Fruit fly (Drosophila melanogaster) whole organism, embryonic: Measurements from ENCODE around the gene Tm1.

Experiments used
- Antp ChIP-seq: fragments of 200-800 bp; sonication (Bioruptor generic); optimal IDR thresholded peaks from 3 replicates; lab custom pipeline; 2016; ENCODE audit warnings: missing biosample characterization, missing genetic modification characterization
- CG10274 ChIP-seq: fragments of 200-800 bp; sonication (Bioruptor generic); optimal IDR thresholded peaks from 3 replicates; lab custom pipeline; 2017; ENCODE audit warnings: missing biosample characterization, mild to moderate bottlenecking, missing genetic modification characterization
- CG10431 ChIP-seq: fragments of 200-800 bp; sonication (Bioruptor generic); optimal IDR thresholded peaks from 3 replicates; lab custom pipeline; 2018; ENCODE audit warnings: missing biosample characterization, mild to moderate bottlenecking, missing genetic modification characterization
- CG10959 ChIP-seq: fragments of 200-800 bp; sonication (Bioruptor generic); IDR thresholded peaks from 2 replicates; pipeline ENCODE4 v1.3.6; 2022; ENCODE audit warnings: missing biosample characterization, missing genetic modification characterization
- CG12155 ChIP-seq: fragments of 200-800 bp; sonication (Bioruptor generic); optimal IDR thresholded peaks from 3 replicates; lab custom pipeline; 2016; ENCODE audit warnings: missing biosample characterization, missing genetic modification characterization
- CG12236 ChIP-seq: fragments of 200-800 bp; sonication (Bioruptor generic); optimal IDR thresholded peaks from 2 replicates; lab custom pipeline; 2016; ENCODE audit warnings: missing biosample characterization, missing genetic modification characterization
- CG13123 ChIP-seq: fragments of 200-800 bp; sonication (Bioruptor generic); optimal IDR thresholded peaks from 2 replicates; lab custom pipeline; 2016; ENCODE audit warnings: missing biosample characterization, missing genetic modification characterization
- CG13287 ChIP-seq: fragments of 200-800 bp; sonication (Bioruptor generic); IDR thresholded peaks from 2 replicates; pipeline ENCODE4 v1.3.6; 2022; ENCODE audit warnings: missing biosample characterization, missing genetic modification characterization; ENCODE audit not compliant: partially characterized antibody
- CG14014 ChIP-seq: fragments of 200-800 bp; sonication (Bioruptor generic); IDR thresholded peaks from 2 replicates; pipeline ENCODE4 v1.3.6; 2022; ENCODE audit warnings: missing biosample characterization, missing genetic modification characterization
- CG15479 ChIP-seq: fragments of 200-800 bp; sonication (Bioruptor generic); optimal IDR thresholded peaks from 3 replicates; lab custom pipeline; 2019; ENCODE audit warnings: missing biosample characterization, mild to moderate bottlenecking, missing genetic modification characterization, moderate library complexity
- CG15696 ChIP-seq: fragments of 200-800 bp; sonication (Bioruptor generic); optimal IDR thresholded peaks from 2 replicates; lab custom pipeline; 2019; ENCODE audit warnings: missing biosample characterization, mild to moderate bottlenecking, missing genetic modification characterization, moderate library complexity
- CG1647 ChIP-seq: fragments of 200-800 bp; sonication (Bioruptor generic); optimal IDR thresholded peaks from 3 replicates; lab custom pipeline; 2016; ENCODE audit warnings: missing biosample characterization, missing genetic modification characterization
- CG16813 ChIP-seq: fragments of 200-800 bp; sonication (Bioruptor generic); IDR thresholded peaks from 3 replicates; pipeline ENCODE4 v1.3.6; 2022; ENCODE audit warnings: missing biosample characterization, missing genetic modification characterization; ENCODE audit not compliant: partially characterized antibody
- CG2199 ChIP-seq: fragments of 200-800 bp; sonication (Bioruptor generic); IDR thresholded peaks from 3 replicates; pipeline ENCODE4 v1.3.6; 2022; ENCODE audit warnings: missing biosample characterization, missing genetic modification characterization
- CG30020 ChIP-seq: fragments of 200-800 bp; optimal IDR thresholded peaks from 2 replicates; lab custom pipeline; 2019; ENCODE audit warnings: missing biosample characterization, mild to moderate bottlenecking, missing genetic modification characterization, moderate library complexity
- CG3065 ChIP-seq: fragments of 200-800 bp; sonication (Bioruptor generic); optimal IDR thresholded peaks from 2 replicates; lab custom pipeline; 2016; ENCODE audit warnings: missing biosample characterization, missing genetic modification characterization
- CG4617 ChIP-seq: fragments of 200-800 bp; sonication (Bioruptor generic); optimal IDR thresholded peaks from 3 replicates; lab custom pipeline; 2016; ENCODE audit warnings: missing biosample characterization, missing genetic modification characterization, borderline replicate concordance
- CG6689 ChIP-seq: fragments of 200-800 bp; sonication (Bioruptor generic); IDR thresholded peaks from 2 replicates; pipeline ENCODE4 v1.3.6; 2022; ENCODE audit warnings: missing biosample characterization, missing genetic modification characterization
- CG7745 ChIP-seq: fragments of 200-800 bp; sonication (Bioruptor generic); optimal IDR thresholded peaks from 2 replicates; lab custom pipeline; 2018; ENCODE audit warnings: missing biosample characterization, mild to moderate bottlenecking, missing genetic modification characterization, moderate library complexity
- CG8388 ChIP-seq: fragments of 200-800 bp; sonication (Bioruptor generic); optimal IDR thresholded peaks from 2 replicates; lab custom pipeline; 2019; ENCODE audit warnings: missing biosample characterization, mild to moderate bottlenecking, missing genetic modification characterization, moderate library complexity
- CG8478 ChIP-seq: fragments of >200 bp; optimal IDR thresholded peaks from 2 replicates; lab custom pipeline; 2018
- CG9215 ChIP-seq: fragments of 200-800 bp; sonication (Bioruptor generic); IDR thresholded peaks from 2 replicates; pipeline ENCODE4 v1.3.6; 2022; ENCODE audit warnings: missing biosample characterization, missing genetic modification characterization
- CG9932 ChIP-seq: fragments of 200-800 bp; sonication (Bioruptor generic); IDR thresholded peaks from 2 replicates; pipeline ENCODE4 v1.3.6; 2022; ENCODE audit warnings: missing biosample characterization, missing genetic modification characterization
- D19B ChIP-seq: fragments of 200-800 bp; sonication (Bioruptor generic); optimal IDR thresholded peaks from 2 replicates; lab custom pipeline; 2017; ENCODE audit warnings: missing biosample characterization, mild to moderate bottlenecking, missing genetic modification characterization
- HLH3B ChIP-seq: fragments of 200-800 bp; sonication (Bioruptor generic); IDR thresholded peaks from 2 replicates; pipeline ENCODE4 v1.3.6; 2022; ENCODE audit warnings: missing biosample characterization, missing genetic modification characterization
- HmgD ChIP-seq: fragments of 200-800 bp; sonication (Bioruptor generic); optimal IDR thresholded peaks from 3 replicates; lab custom pipeline; 2016; ENCODE audit warnings: missing biosample characterization, missing genetic modification characterization
- Hr39 ChIP-seq: fragments of >200 bp; optimal IDR thresholded peaks from 2 replicates; lab custom pipeline; 2017
- Lhr ChIP-seq: fragments of 200-800 bp; sonication (Bioruptor generic); optimal IDR thresholded peaks from 3 replicates; lab custom pipeline; 2017; ENCODE audit warnings: mild to moderate bottlenecking, missing biosample characterization, missing genetic modification reagents, missing genetic modification characterization
- Ravus ChIP-seq: fragments of 200-800 bp; sonication (Bioruptor generic); IDR thresholded peaks from 2 replicates; pipeline ENCODE4 v1.3.6; 2022; ENCODE audit warnings: missing biosample characterization, missing genetic modification characterization
- Rx ChIP-seq: fragments of 200-800 bp; sonication (Bioruptor generic); IDR thresholded peaks from 2 replicates; pipeline ENCODE4 v1.3.6; 2022; ENCODE audit warnings: missing biosample characterization, missing genetic modification characterization
- Tbp ChIP-seq: fragments of >200 bp; optimal IDR thresholded peaks from 2 replicates; lab custom pipeline; 2018; ENCODE audit warnings: missing biosample characterization, missing genetic modification characterization
- YL-1 ChIP-seq: fragments of 200-800 bp; sonication (Bioruptor generic); optimal IDR thresholded peaks from 3 replicates; lab custom pipeline; 2017; ENCODE audit warnings: missing biosample characterization, mild to moderate bottlenecking, missing genetic modification characterization
- abd-A ChIP-seq: fragments of 200-800 bp; sonication (Bioruptor generic); optimal IDR thresholded peaks from 3 replicates; lab custom pipeline; 2019; ENCODE audit warnings: missing biosample characterization, mild to moderate bottlenecking, missing genetic modification characterization, moderate library complexity
- bsh ChIP-seq, 2 experiments: fragments of 200-800 bp; sonication (Bioruptor generic); optimal IDR thresholded peaks; 2 replicates each; lab custom pipeline; 2017 to 2018; ENCODE audit warnings: mild to moderate bottlenecking in 2 of 2, missing biosample characterization in 2 of 2, missing genetic modification characterization in 2 of 2, moderate library complexity in 1 of 2
- cwo ChIP-seq: fragments of 200-800 bp; sonication (Bioruptor generic); optimal IDR thresholded peaks from 3 replicates; lab custom pipeline; 2017; ENCODE audit warnings: missing biosample characterization, missing genetic modification characterization, mild to moderate bottlenecking, moderate library complexity, missing genetic modification reagents
- dm ChIP-seq: fragments of 200-800 bp; sonication (Bioruptor generic); optimal IDR thresholded peaks from 3 replicates; lab custom pipeline; 2016; ENCODE audit warnings: missing biosample characterization, missing genetic modification characterization
- dmrt99B ChIP-seq: fragments of 200-800 bp; sonication (Bioruptor generic); optimal IDR thresholded peaks from 2 replicates; lab custom pipeline; 2018; ENCODE audit warnings: missing biosample characterization, mild to moderate bottlenecking, missing genetic modification characterization, moderate library complexity
- dpn ChIP-seq, 2 experiments: fragments of 200-800 bp; sonication (Bioruptor generic); optimal IDR thresholded peaks; 3 replicates each; lab custom pipeline; 2016; ENCODE audit warnings: missing biosample characterization in 2 of 2, missing genetic modification characterization in 2 of 2
- emc ChIP-seq: fragments of 200-800 bp; sonication (Bioruptor generic); optimal IDR thresholded peaks from 2 replicates; lab custom pipeline; 2016; ENCODE audit warnings: missing biosample characterization, missing genetic modification characterization
- fd3F ChIP-seq: fragments of 200-800 bp; sonication (Bioruptor generic); optimal IDR thresholded peaks from 2 replicates; lab custom pipeline; 2018; ENCODE audit warnings: missing biosample characterization, mild to moderate bottlenecking, missing genetic modification characterization, moderate library complexity
- gem ChIP-seq: fragments of 200-800 bp; sonication (Bioruptor generic); optimal IDR thresholded peaks from 2 replicates; lab custom pipeline; 2019; ENCODE audit warnings: missing biosample characterization, mild to moderate bottlenecking, missing genetic modification characterization, moderate library complexity
- gfzf ChIP-seq: fragments of 200-800 bp; sonication (Bioruptor generic); optimal IDR thresholded peaks from 2 replicates; lab custom pipeline; 2016; ENCODE audit warnings: missing biosample characterization, mild to moderate bottlenecking, missing genetic modification characterization, moderate library complexity
- gro ChIP-seq: fragments of 200-800 bp; sonication (Bioruptor generic); optimal IDR thresholded peaks from 2 replicates; lab custom pipeline; 2016; ENCODE audit warnings: missing biosample characterization, missing genetic modification characterization
- ind ChIP-seq: fragments of 200-800 bp; sonication (Bioruptor generic); optimal IDR thresholded peaks from 3 replicates; lab custom pipeline; 2016; ENCODE audit warnings: missing biosample characterization, missing genetic modification characterization
- inv ChIP-seq: fragments of 200-800 bp; sonication (Bioruptor generic); IDR thresholded peaks from 2 replicates; pipeline ENCODE4 v1.3.6; 2022; ENCODE audit warnings: missing biosample characterization, missing genetic modification characterization; ENCODE audit not compliant: partially characterized antibody
- lbe ChIP-seq: fragments of 200-800 bp; sonication (Bioruptor generic); optimal IDR thresholded peaks from 2 replicates; lab custom pipeline; 2016; ENCODE audit warnings: missing biosample characterization, mild to moderate bottlenecking, missing genetic modification characterization
- mirr ChIP-seq: fragments of 200-800 bp; sonication (Bioruptor generic); optimal IDR thresholded peaks from 3 replicates; lab custom pipeline; 2018; ENCODE audit warnings: missing biosample characterization, mild to moderate bottlenecking, missing genetic modification characterization
- nerfin-2 ChIP-seq: fragments of 200-800 bp; sonication (Bioruptor generic); IDR thresholded peaks from 2 replicates; pipeline ENCODE4 v1.3.6; 2022; ENCODE audit warnings: missing biosample characterization, missing genetic modification characterization; ENCODE audit not compliant: partially characterized antibody
- onecut ChIP-seq: fragments of 200-800 bp; sonication (Bioruptor generic); IDR thresholded peaks from 2 replicates; pipeline ENCODE4 v1.3.6; 2022; ENCODE audit warnings: missing biosample characterization, missing genetic modification characterization
- repo ChIP-seq: fragments of 200-800 bp; sonication (Bioruptor generic); optimal IDR thresholded peaks from 2 replicates; lab custom pipeline; 2016; ENCODE audit warnings: missing biosample characterization, missing genetic modification characterization
- tap ChIP-seq: fragments of 200-800 bp; optimal IDR thresholded peaks from 3 replicates; lab custom pipeline; 2019; ENCODE audit warnings: missing biosample characterization, mild to moderate bottlenecking, missing genetic modification characterization, moderate library complexity
- unpg ChIP-seq: fragments of 200-800 bp; sonication (Bioruptor generic); optimal IDR thresholded peaks from 3 replicates; lab custom pipeline; 2018; ENCODE audit warnings: missing biosample characterization, mild to moderate bottlenecking, missing genetic modification characterization, moderate library complexity

Gene Tm1

DNA sequence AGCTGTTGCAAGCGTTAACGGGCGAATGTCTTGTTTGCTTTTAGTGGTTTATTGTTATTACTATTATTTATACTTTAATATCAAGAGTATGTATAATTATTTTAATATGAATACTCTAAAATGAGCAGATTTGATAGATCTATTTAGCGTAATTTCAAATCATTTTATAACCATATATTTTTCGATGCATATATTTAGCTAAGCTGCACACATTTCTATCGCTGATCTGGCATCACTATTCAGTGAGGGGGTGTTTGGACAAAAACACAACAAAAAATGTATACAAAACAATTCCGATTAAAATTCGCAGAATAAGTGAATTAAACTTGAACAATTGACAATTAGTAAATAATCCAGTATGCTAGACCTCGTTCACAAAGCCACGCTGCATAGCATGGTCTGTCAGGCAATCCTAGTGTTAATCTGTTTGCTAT is 73.0 kb downstream of the Tm1 start, which contains the start of the genes Trs33 and Tmtc4 (continued):
- peak; percentile 11 for TF ChIP-seq YL-1
- no peak for TF ChIP-seq CG10274 (GFP tag; lab: Kevin White, UChicago)
- peak; percentile 44 for TF ChIP-seq CG30020 (tag; lab: Kevin White, UChicago)
- TF ChIP-seq CG1647 (GFP tag; lab: Kevin White, UChicago) = no peak
- no peak for TF ChIP-seq CG2199
- peak; percentile 28 for TF ChIP-seq CG12155 (GFP tag; lab: Kevin White, UChicago)
- peak; percentile 67 for TF ChIP-seq gem (tag; lab: Kevin White, UChicago)
- TF ChIP-seq CG8388 (GFP tag; lab: Kevin White, UChicago) = peak; percentile 35
- peak; percentile 3 for TF ChIP-seq CG10431
- no peak for TF ChIP-seq emc (GFP tag; lab: Kevin White, UChicago)
- peak; percentile 47 for TF ChIP-seq CG15696 (tag; lab: Kevin White, UChicago)
- TF ChIP-seq CG12236 (GFP tag; lab: Kevin White, UChicago) = no peak
- TF ChIP-seq dpn (GFP tag; optimal IDR thresholded peaks at IDR 0.05; lab: Kevin White, UChicago) = peak in 1 of 2 experiments; percentile 28
- no peak for TF ChIP-seq Tbp (GFP tag; lab: Kevin White, UChicago)
- no peak for TF ChIP-seq fd3F (GFP tag; lab: Kevin White, UChicago)
- no peak for TF ChIP-seq onecut (GFP tag; lab: Robert Waterston, UW)
- TF ChIP-seq lbe = peak; percentile 55
- no peak for TF ChIP-seq mirr
- no peak for TF ChIP-seq tap (tag; lab: Kevin White, UChicago)
- TF ChIP-seq CG13123 (GFP tag; lab: Kevin White, UChicago) = peak; percentile 15
- no peak for TF ChIP-seq Ravus (GFP tag; lab: Robert Waterston, UW)
- no peak for TF ChIP-seq Hr39
- no peak for TF ChIP-seq CG15479 (GFP tag; lab: Kevin White, UChicago)
- no peak for TF ChIP-seq CG9215 (GFP tag; lab: Robert Waterston, UW)
- no peak for TF ChIP-seq CG10959 (GFP tag; lab: Robert Waterston, UW)
- TF ChIP-seq bsh (GFP tag; optimal IDR thresholded peaks at IDR 0.05; lab: Kevin White, UChicago) = peak in 1 of 2 experiments; percentile 25
- TF ChIP-seq CG8478 (lab: Kevin White, UChicago) = no peak
- no peak for TF ChIP-seq nerfin-2
- TF ChIP-seq gro (GFP tag; lab: Kevin White, UChicago) = no peak
- TF ChIP-seq cwo = no peak
- no peak; the same call in 1 of the 2 replicates for TF ChIP-seq CG13287 (GFP tag; lab: Robert Waterston, UW)
- TF ChIP-seq HLH3B (GFP tag; lab: Robert Waterston, UW) = no peak
- no peak for TF ChIP-seq gfzf (GFP tag; lab: Kevin White, UChicago)
- no peak for TF ChIP-seq CG16813 (GFP tag; lab: Robert Waterston, UW)
- TF ChIP-seq HmgD (GFP tag; lab: Kevin White, UChicago) = no peak
- TF ChIP-seq Rx (GFP tag; lab: Robert Waterston, UW) = no peak
- no peak for TF ChIP-seq Lhr
- no peak for TF ChIP-seq abd-A (tag; lab: Kevin White, UChicago)
- no peak for TF ChIP-seq CG7745
- TF ChIP-seq CG6689 (GFP tag; lab: Robert Waterston, UW) = no peak
- no peak for TF ChIP-seq repo (GFP tag; lab: Kevin White, UChicago)
- TF ChIP-seq dmrt99B (tag; lab: Kevin White, UChicago) = no peak
- peak; percentile 72 for TF ChIP-seq CG4617 (GFP tag; lab: Kevin White, UChicago)
- peak; percentile 50 for TF ChIP-seq unpg (GFP tag; lab: Kevin White, UChicago)
- TF ChIP-seq ind (GFP tag; lab: Kevin White, UChicago) = peak; percentile 50
- no peak for TF ChIP-seq CG3065 (GFP tag; lab: Kevin White, UChicago)
- TF ChIP-seq inv (GFP tag; lab: Robert Waterston, UW) = no peak
- TF ChIP-seq D19B (GFP tag; lab: Kevin White, UChicago) = no peak
- TF ChIP-seq CG9932 (GFP tag; lab: Robert Waterston, UW) = peak; percentile 50; the same call in 1 of the 2 replicates
- TF ChIP-seq CG14014 (GFP tag; lab: Robert Waterston, UW) = no peak
- no peak for TF ChIP-seq Antp
- no peak for TF ChIP-seq dm
